Worm (Caenorhabditis elegans) whole organism, L4/young adult: ENCODE results near the gene srd-31.
A peak's percentile ranks its signal among the peaks of the same experiment; 100 is the strongest.

Source experiments
- W03F9.2 ChIP-seq: fragments of 150-350 bp; optimal IDR thresholded peaks from 2 replicates; lab custom pipeline; 2014; ENCODE audit warnings: missing biosample characterization, missing genetic modification characterization
- dao-5 ChIP-seq: sonication (generic microtip); optimal IDR thresholded peaks from 2 replicates; lab custom pipeline; 2016; ENCODE audit warnings: missing genotype, missing genetic modification characterization, moderate library complexity, missing compliant biosample characterization
- him-1 ChIP-seq: sonication (generic microtip); optimal IDR thresholded peaks from 2 replicates; lab custom pipeline; 2016; ENCODE audit warnings: missing genotype, missing genetic modification reagents, missing genetic modification characterization, missing compliant biosample characterization

The srd-31 gene

DNA sequence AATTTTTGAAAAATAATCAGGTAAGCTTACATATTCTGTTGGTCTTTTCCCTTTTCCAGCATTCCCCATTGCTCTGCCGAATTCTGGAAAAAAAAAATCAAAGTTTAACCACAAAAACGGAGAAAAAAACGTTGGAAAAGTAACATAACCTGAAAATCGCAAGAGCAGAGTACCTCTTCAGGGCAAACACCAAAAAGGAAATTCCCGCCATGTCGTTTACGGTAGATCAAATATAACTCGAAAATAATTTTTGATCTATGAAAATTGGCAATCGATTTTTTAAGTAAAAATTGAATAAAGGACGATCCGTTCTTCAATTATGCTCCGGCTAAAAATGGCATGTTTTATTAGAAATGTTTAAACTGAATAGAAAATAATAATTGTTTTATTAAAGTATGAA, 31.2 kb downstream of the srd-31 start, which contains the start of gene C50E3.11:
Gene C50E3.11, minus strand, starts transcription at position 83 of the 400 bp plus-strand sequence.
- no peak for TF ChIP-seq him-1 (tag; lab: Kevin White, UChicago)
- TF ChIP-seq W03F9.2 (tag; lab: Kevin White, UChicago): no peak
- TF ChIP-seq dao-5: no peak

DNA sequence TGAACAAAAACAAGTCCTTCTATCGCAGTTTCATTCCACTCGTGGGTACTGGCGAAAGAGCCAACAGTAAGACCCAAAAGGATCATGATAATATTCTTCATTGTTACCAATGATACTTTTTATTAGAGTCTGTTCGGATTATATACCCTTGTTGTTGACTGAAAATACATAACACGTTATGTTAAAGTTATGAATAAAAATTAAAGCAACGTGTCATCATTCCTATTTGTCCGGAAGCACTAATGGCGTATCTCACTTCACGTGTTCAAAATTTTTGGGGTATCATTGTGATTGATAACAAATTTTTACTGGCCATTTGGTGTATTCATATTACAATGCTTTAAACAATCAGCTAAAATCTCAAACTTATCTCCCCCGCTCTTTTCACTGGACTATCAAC, 33.1 kb downstream of the srd-31 start, which contains the start of gene scl-26:
Gene scl-26, minus strand, starts transcription at position 101 of the 400 bp plus-strand sequence.
- TF ChIP-seq W03F9.2 (tag; lab: Kevin White, UChicago) (no peak), him-1 (tag; lab: Kevin White, UChicago) (no peak), dao-5 (no peak)

DNA sequence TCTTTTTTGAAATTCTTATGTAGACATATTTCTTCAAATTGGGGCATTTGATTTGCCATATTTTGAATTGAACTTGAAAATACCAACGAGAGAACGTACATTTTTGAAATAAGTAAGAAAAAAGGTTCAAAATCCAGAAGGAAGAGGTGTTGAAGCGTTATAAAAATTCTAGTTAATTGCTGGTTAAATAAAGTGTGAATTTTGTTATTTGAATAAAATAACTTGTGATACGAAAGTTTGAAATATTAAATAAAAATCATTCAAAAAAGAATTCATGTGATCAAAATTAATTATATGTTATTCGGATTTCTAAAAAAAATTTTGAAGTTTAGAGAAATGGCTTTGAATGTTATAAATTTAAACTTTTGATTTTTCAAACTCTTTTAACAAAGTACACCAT, 34.4 kb downstream of the srd-31 start, which contains the start of gene C50E3.9:
Gene C50E3.9, minus strand, starts transcription at position 101 of the 400 bp plus-strand sequence.
- TF ChIP-seq him-1 (tag; lab: Kevin White, UChicago) (no peak), W03F9.2 (tag; lab: Kevin White, UChicago) (no peak), dao-5 (no peak)

DNA sequence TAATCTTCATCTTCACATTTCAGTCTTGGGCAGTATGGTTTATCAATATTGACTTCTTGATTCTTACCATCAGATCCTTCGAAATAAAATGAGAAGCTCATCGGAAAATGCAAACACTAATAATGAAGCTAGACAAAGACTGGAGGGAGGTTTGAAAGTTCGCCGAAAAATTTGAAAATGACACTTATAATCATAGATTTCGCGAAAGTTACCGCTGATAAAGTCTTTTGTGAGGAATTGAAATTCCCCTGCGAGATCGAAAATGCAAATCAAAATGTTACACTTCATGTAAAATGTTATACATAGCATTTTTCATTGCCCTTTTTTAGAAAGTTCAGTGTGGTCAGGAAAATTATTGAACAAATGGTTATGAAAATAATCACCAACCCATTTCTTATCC, 36.3 kb downstream of the srd-31 start, which contains the start of gene C50E3.7:
Gene C50E3.7, minus strand, starts transcription at position 101 of the 400 bp plus-strand sequence.
- TF ChIP-seq him-1 (tag; lab: Kevin White, UChicago) (no peak), W03F9.2 (tag; lab: Kevin White, UChicago) (no peak), dao-5 (no peak)

DNA sequence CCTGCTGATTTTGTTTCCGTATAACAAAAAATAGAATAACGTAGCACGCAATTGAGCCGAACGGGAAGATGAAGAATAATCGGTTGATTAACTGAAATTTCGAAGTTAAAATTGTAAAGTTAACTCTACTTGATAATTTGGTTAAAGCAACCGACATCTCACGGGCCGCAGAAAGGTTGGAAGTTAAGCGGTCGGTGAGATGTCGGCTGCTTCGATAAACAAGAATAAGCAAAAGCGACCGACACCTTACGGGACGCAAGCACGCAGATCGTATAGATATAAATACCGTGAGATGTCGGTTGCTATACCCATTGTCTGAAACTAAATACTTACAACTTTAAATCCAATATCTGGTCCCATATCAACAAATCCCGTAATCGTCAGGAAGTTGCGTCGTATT, 39.4 kb downstream of the srd-31 start:
- no peak for TF ChIP-seq dao-5
- TF ChIP-seq W03F9.2 (tag; lab: Kevin White, UChicago): no peak
- no peak for TF ChIP-seq him-1 (tag; lab: Kevin White, UChicago)

DNA sequence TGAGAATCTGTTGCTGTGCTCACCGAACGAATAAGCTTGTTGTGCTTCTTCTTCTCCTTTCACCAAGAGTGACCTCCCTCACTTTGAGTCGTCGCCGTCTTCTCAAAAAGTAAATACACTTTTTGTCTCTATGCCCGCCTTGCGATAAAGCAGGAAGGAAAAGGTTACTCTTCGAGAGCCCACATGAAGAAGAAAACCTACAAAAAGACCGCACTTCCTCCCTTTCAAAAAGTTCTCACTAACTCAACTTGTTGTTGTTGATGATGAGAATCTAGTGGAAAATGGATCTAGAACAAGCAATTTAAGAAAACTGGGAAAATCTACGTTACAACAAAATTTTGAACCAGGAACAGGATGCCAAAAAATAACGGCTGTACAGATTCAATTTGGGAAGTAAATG, 44.1 kb downstream of the srd-31 start, which contains the start of gene C50E3.6:
Gene C50E3.6, minus strand, starts transcription at position 101 of the 400 bp plus-strand sequence.
- TF ChIP-seq dao-5: no peak

DNA sequence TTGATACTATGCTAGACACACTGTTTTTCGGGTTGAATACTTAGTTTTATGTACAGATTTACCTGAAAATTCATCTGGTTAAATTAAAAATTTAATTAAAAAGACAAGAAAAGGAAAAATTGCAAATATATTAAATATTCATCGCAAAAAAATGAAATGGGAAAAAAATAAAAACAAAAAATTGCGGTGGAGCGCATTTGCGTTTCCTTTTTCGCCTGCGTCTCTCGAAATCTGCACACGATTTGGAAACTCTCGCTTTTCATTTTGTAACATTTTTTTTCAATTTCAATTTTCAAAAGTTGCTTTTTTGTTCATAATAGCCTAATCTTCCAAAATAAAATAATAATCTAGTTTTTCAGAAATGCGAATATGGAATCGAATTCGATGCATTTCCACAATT, 46.9 kb downstream of the srd-31 start, which contains the start of the genes F19F10.11 and C50E3.5:
Gene F19F10.11, minus strand, starts transcription at position 68 of the 400 bp plus-strand sequence.
Gene C50E3.5, plus strand, starts transcription at position 360 of the 400 bp plus-strand sequence.
- TF ChIP-seq W03F9.2 (tag; lab: Kevin White, UChicago): peak; percentile 64
- no peak for TF ChIP-seq dao-5
